Fruit fly (Drosophila melanogaster) whole organism, wandering third instar larva: Measurements from ENCODE around the gene Btk.
A peak's percentile ranks its signal among the peaks of the same experiment; 100 is the strongest.

Source experiments
- Abd-B ChIP-seq: fragments of >200 bp; optimal IDR thresholded peaks from 2 replicates; lab custom pipeline; 2017; ENCODE audit warnings: missing biosample characterization, missing genetic modification characterization
- CG32264 ChIP-seq: fragments of 200-800 bp; sonication (Bioruptor generic); optimal IDR thresholded peaks from 2 replicates; lab custom pipeline; 2016; ENCODE audit warnings: missing biosample characterization, missing genetic modification characterization
- CG9705 ChIP-seq: fragments of 200-800 bp; sonication (Bioruptor generic); optimal IDR thresholded peaks from 2 replicates; lab custom pipeline; 2018; ENCODE audit warnings: missing biosample characterization, mild to moderate bottlenecking, missing genetic modification characterization
- Dfd ChIP-seq: fragments of >200 bp; optimal IDR thresholded peaks from 2 replicates; lab custom pipeline; 2017; ENCODE audit warnings: missing biosample characterization, missing genetic modification characterization
- Dif ChIP-seq: fragments of 200-275, 200-300 bp; sonication (Bioruptor generic); optimal IDR thresholded peaks from 2 replicates; lab custom pipeline; 2018; ENCODE audit warnings: missing biosample characterization, missing genetic modification characterization; ENCODE audit not compliant: partially characterized antibody
- GATAd ChIP-seq: sonication (Bioruptor generic); optimal IDR thresholded peaks from 2 replicates; lab custom pipeline; 2016; ENCODE audit warnings: missing biosample characterization, missing genetic modification characterization
- Hr78 ChIP-seq: fragments of >200 bp; optimal IDR thresholded peaks from 2 replicates; lab custom pipeline; 2017; ENCODE audit warnings: missing biosample characterization, missing genetic modification characterization
- Jra ChIP-seq: sonication (Bioruptor generic); optimal IDR thresholded peaks from 2 replicates; lab custom pipeline; 2016; ENCODE audit warnings: missing biosample characterization, missing genetic modification characterization
- N ChIP-seq: fragments of >200 bp; optimal IDR thresholded peaks from 2 replicates; lab custom pipeline; 2018; ENCODE audit warnings: missing biosample characterization, missing external identifiers, missing genetic modification characterization
- Rel ChIP-seq, 2 experiments: fragments of 200-800 bp; sonication (Bioruptor generic) in 1 of 2; optimal IDR thresholded peaks; 2 replicates in 1 of 2; 3 replicates in 1 of 2; lab custom pipeline; 2016 to 2019; ENCODE audit warnings: mild to moderate bottlenecking in 2 of 2, missing biosample characterization in 2 of 2, missing genetic modification characterization in 2 of 2, moderate library complexity in 1 of 2
- Sp1 ChIP-seq: fragments of 200-800 bp; sonication (Bioruptor generic); optimal IDR thresholded peaks from 3 replicates; lab custom pipeline; 2019; ENCODE audit warnings: missing biosample characterization, mild to moderate bottlenecking, missing genetic modification characterization, moderate library complexity
- br ChIP-seq: fragments of 200-800 bp; sonication (Bioruptor generic); optimal IDR thresholded peaks from 2 replicates; lab custom pipeline; 2016; ENCODE audit warnings: missing biosample characterization, missing genetic modification characterization
- brk ChIP-seq: fragments of 200-800 bp; sonication (Bioruptor generic); optimal IDR thresholded peaks from 2 replicates; lab custom pipeline; 2016; ENCODE audit warnings: missing biosample characterization, mild to moderate bottlenecking, missing genetic modification characterization
- dl ChIP-seq, 2 experiments: fragments of 175-275, 200-275 bp in 1 of 2; fragments of 200-275 bp in 1 of 2; sonication (Bioruptor generic); optimal IDR thresholded peaks; lab custom pipeline; 2018; ENCODE audit warnings: mild to moderate bottlenecking in 2 of 2, missing biosample characterization in 2 of 2, missing genetic modification characterization in 2 of 2, moderate library complexity in 2 of 2; ENCODE audit not compliant: partially characterized antibody in 2 of 2, insufficient read depth in 1 of 2
- dmrt93B ChIP-seq: fragments of 200-800 bp; sonication (Bioruptor generic); optimal IDR thresholded peaks from 2 replicates; lab custom pipeline; 2018; ENCODE audit warnings: missing biosample characterization, mild to moderate bottlenecking, missing genetic modification characterization
- ey ChIP-seq: fragments of 200-800 bp; sonication (Bioruptor generic); optimal IDR thresholded peaks from 2 replicates; lab custom pipeline; 2016; ENCODE audit warnings: missing biosample characterization, missing genetic modification characterization
- fru ChIP-seq: fragments of 200-800 bp; sonication (Bioruptor generic); optimal IDR thresholded peaks from 3 replicates; lab custom pipeline; 2016; ENCODE audit warnings: missing biosample characterization, mild to moderate bottlenecking, missing genetic modification characterization
- h ChIP-seq: fragments of 200-800 bp; sonication (Bioruptor generic); optimal IDR thresholded peaks from 3 replicates; lab custom pipeline; 2016; ENCODE audit warnings: missing biosample characterization, mild to moderate bottlenecking, missing genetic modification characterization
- jim ChIP-seq: fragments of 175-275, 200-325 bp; sonication (Bioruptor generic); optimal IDR thresholded peaks from 2 replicates; lab custom pipeline; 2016; ENCODE audit warnings: missing biosample characterization, mild to moderate bottlenecking, missing genetic modification characterization
- lola ChIP-seq: fragments of >200 bp; optimal IDR thresholded peaks from 2 replicates; lab custom pipeline; 2017; ENCODE audit warnings: missing biosample characterization, missing genetic modification characterization
- pan ChIP-seq: fragments of >200 bp; optimal IDR thresholded peaks from 2 replicates; lab custom pipeline; 2017
- psq ChIP-seq: fragments of 200-800 bp; sonication (Bioruptor generic); optimal IDR thresholded peaks from 3 replicates; lab custom pipeline; 2017; ENCODE audit warnings: missing biosample characterization, mild to moderate bottlenecking, missing genetic modification characterization, moderate library complexity
- rgr ChIP-seq: fragments of 200-800 bp; sonication (Bioruptor generic); optimal IDR thresholded peaks from 3 replicates; lab custom pipeline; 2016; ENCODE audit warnings: missing biosample characterization, mild to moderate bottlenecking, missing genetic modification characterization
- sage ChIP-seq: fragments of 200-800 bp; sonication (Bioruptor generic); optimal IDR thresholded peaks from 2 replicates; lab custom pipeline; 2016; ENCODE audit warnings: missing biosample characterization, mild to moderate bottlenecking, missing genetic modification characterization
- usp ChIP-seq: fragments of >200 bp; optimal IDR thresholded peaks from 2 replicates; lab custom pipeline; 2017; ENCODE audit warnings: missing biosample characterization, missing genetic modification characterization

Btk gene

dm6 chr2L:8300220-8301167 is at the start of gene Btk:
Gene Btk (minus strand): TSS chr2L:8301079.
- TF ChIP-seq psq (GFP tag; lab: Kevin White, UChicago) (peak; percentile 39), Sp1 (GFP tag; lab: Kevin White, UChicago) (peak; percentile 12), Rel (GFP tag; optimal IDR thresholded peaks at IDR 0.05; lab: Kevin White, UChicago) (no peak), Rel (tag; optimal IDR thresholded peaks at IDR 0.05; lab: Kevin White, UChicago) (peak; percentile 31), Jra (GFP tag; lab: Kevin White, UChicago) (no peak)

dm6 chr2L:8346260-8346659 is 45.4 kb upstream of the Btk start, which contains the start of gene CG7778:
Gene CG7778 (plus strand): TSS chr2L:8346620.
- TF ChIP-seq br (no peak), h (GFP tag; lab: Kevin White, UChicago) (no peak), Dif (GFP tag; lab: Kevin White, UChicago) (peak; percentile 26), GATAd (no peak), CG9705 (no peak)

dm6 chr2L:8344536-8344935 is 43.7 kb upstream of the Btk start:
- TF ChIP-seq CG32264 (GFP tag; lab: Kevin White, UChicago) (no peak), pan (lab: Kevin White, UChicago) (no peak), Rel (GFP tag; optimal IDR thresholded peaks at IDR 0.05; lab: Kevin White, UChicago) (no peak), Rel (tag; optimal IDR thresholded peaks at IDR 0.05; lab: Kevin White, UChicago) (peak; percentile 20), sage (no peak), dmrt93B (no peak), br (no peak), h (GFP tag; lab: Kevin White, UChicago) (peak; percentile 63), jim (GFP tag; lab: Kevin White, UChicago) (no peak)
- TF ChIP-seq, all 38 proteins: peak for 2

dm6 chr2L:8342395-8342794 is 41.5 kb upstream of the Btk start, which contains the start of gene CG14273:
Gene CG14273 (plus strand): TSS chr2L:8342695.
- TF ChIP-seq lola (GFP tag; lab: Kevin White, UChicago) (no peak), ey (GFP tag; lab: Kevin White, UChicago) (no peak), dmrt93B (no peak), brk (GFP tag; lab: Kevin White, UChicago) (no peak), dl (GFP tag; optimal IDR thresholded peaks at IDR 0.05; lab: Kevin White, UChicago; ENCODE audit: insufficient read depth in 1 of 2, partially characterized antibody in 2 of 2) (no peak), psq (GFP tag; lab: Kevin White, UChicago) (no peak), GATAd (no peak)
- TF ChIP-seq, all 38 proteins: peak for 0

- TF ChIP-seq Hr78: no peak
- TF ChIP-seq Rel (GFP tag; optimal IDR thresholded peaks at IDR 0.05; lab: Kevin White, UChicago): no peak
- TF ChIP-seq Rel (tag; optimal IDR thresholded peaks at IDR 0.05; lab: Kevin White, UChicago): peak; percentile 96
These were observed 39.0 kb upstream of the Btk start for dm6 chr2L:8339751-8340349.

dm6 chr2L:8338039-8338438 is 37.2 kb upstream of the Btk start, which contains the start of gene witty:
Gene witty (plus strand): TSS chr2L:8338287.
- TF ChIP-seq jim (GFP tag; lab: Kevin White, UChicago) (no peak), fru (GFP tag; lab: Kevin White, UChicago) (no peak), Dfd (GFP tag; lab: Kevin White, UChicago) (no peak), N (no peak), GATAd (no peak), psq (GFP tag; lab: Kevin White, UChicago) (no peak), rgr (GFP tag; lab: Kevin White, UChicago) (no peak), Dif (GFP tag; lab: Kevin White, UChicago) (no peak), Abd-B (GFP tag; lab: Kevin White, UChicago) (no peak), usp (GFP tag; lab: Kevin White, UChicago) (no peak)
